Worm (Caenorhabditis elegans) whole organism, mixed stage, embryonic: Measurements from ENCODE around the gene set-2.

ENCODE experiments used
- M03D4.4 ChIP-seq: sonication (generic microtip); optimal IDR thresholded peaks from 2 replicates; lab custom pipeline; 2017; ENCODE audit warnings: mild to moderate bottlenecking, missing genetic modification characterization, missing compliant biosample characterization
- bed-3 ChIP-seq: fragments of 200-800 bp; sonication (Bioruptor generic); optimal IDR thresholded peaks from 3 replicates; lab custom pipeline; 2018; ENCODE audit warnings: mild to moderate bottlenecking, missing genetic modification characterization, moderate library complexity, missing compliant biosample characterization
- blmp-1 ChIP-seq: fragments of 150-350 bp; optimal IDR thresholded peaks from 2 replicates; lab custom pipeline; 2014; ENCODE audit warnings: missing biosample characterization, missing genetic modification characterization
- ceh-39 ChIP-seq: fragments of 150-350 bp; optimal IDR thresholded peaks from 2 replicates; lab custom pipeline; 2014; ENCODE audit warnings: missing biosample characterization, missing genetic modification characterization
- ceh-43 ChIP-seq: fragments of 200-800 bp; sonication (Bioruptor generic); optimal IDR thresholded peaks from 2 replicates; lab custom pipeline; 2018; ENCODE audit warnings: mild to moderate bottlenecking, missing genetic modification characterization, moderate library complexity, missing compliant biosample characterization
- ces-1 ChIP-seq: fragments of 150-350 bp; optimal IDR thresholded peaks from 2 replicates; lab custom pipeline; 2014; ENCODE audit warnings: missing biosample characterization, missing genetic modification reagents, missing genetic modification characterization
- drap-1 ChIP-seq: fragments of 200-800 bp; sonication (Bioruptor generic); optimal IDR thresholded peaks from 3 replicates; lab custom pipeline; 2018; ENCODE audit warnings: mild to moderate bottlenecking, missing genetic modification characterization, missing compliant biosample characterization
- elt-1 ChIP-seq: sonication (generic microtip); optimal IDR thresholded peaks from 2 replicates; lab custom pipeline; 2017; ENCODE audit warnings: missing genetic modification characterization, mild to moderate bottlenecking, missing compliant biosample characterization, antibody characterized with exemption, moderate library complexity, borderline replicate concordance; ENCODE audit not compliant: insufficient read depth
- elt-3 ChIP-seq: fragments of 150-350 bp; optimal IDR thresholded peaks from 2 replicates; lab custom pipeline; 2014; ENCODE audit warnings: missing biosample characterization, missing genetic modification characterization
- flh-1 ChIP-seq: fragments of 200-800 bp; sonication (Bioruptor generic); optimal IDR thresholded peaks from 2 replicates; lab custom pipeline; 2018; ENCODE audit warnings: mild to moderate bottlenecking, missing genetic modification characterization, moderate library complexity, missing compliant biosample characterization
- ham-2 ChIP-seq: fragments of 200-800 bp; sonication (Bioruptor generic); optimal IDR thresholded peaks from 2 replicates; lab custom pipeline; 2018; ENCODE audit warnings: mild to moderate bottlenecking, missing genetic modification characterization, missing compliant biosample characterization
- hlh-1 ChIP-seq: fragments of 150-350 bp; optimal IDR thresholded peaks from 2 replicates; lab custom pipeline; 2014; ENCODE audit warnings: missing biosample characterization, missing genetic modification reagents, missing genetic modification characterization
- lin-13 ChIP-seq: fragments of 150-350 bp; optimal IDR thresholded peaks from 2 replicates; lab custom pipeline; 2014; ENCODE audit warnings: missing biosample characterization, missing genetic modification characterization
- lin-32 ChIP-seq: fragments of 200-800 bp; sonication (Bioruptor generic); optimal IDR thresholded peaks from 2 replicates; lab custom pipeline; 2018; ENCODE audit warnings: mild to moderate bottlenecking, missing genetic modification characterization, missing compliant biosample characterization
- lsy-2 ChIP-seq: fragments of 150-350 bp; optimal IDR thresholded peaks from 2 replicates; lab custom pipeline; 2014; ENCODE audit warnings: missing biosample characterization, missing genetic modification characterization
- mab-5 ChIP-seq: fragments of 150-350 bp; optimal IDR thresholded peaks from 2 replicates; lab custom pipeline; 2014; ENCODE audit warnings: missing biosample characterization, missing genetic modification characterization
- mep-1 ChIP-seq: fragments of 150-350 bp; optimal IDR thresholded peaks from 2 replicates; lab custom pipeline; 2017; ENCODE audit warnings: missing biosample characterization, missing genetic modification reagents, missing genetic modification characterization, inconsistent platforms
- mls-2 ChIP-seq: sonication (generic microtip); optimal IDR thresholded peaks from 2 replicates; lab custom pipeline; 2016; ENCODE audit warnings: mild to moderate bottlenecking, missing genetic modification characterization, moderate library complexity, missing compliant biosample characterization
- nhr-12 ChIP-seq: fragments of 150-350 bp; optimal IDR thresholded peaks from 2 replicates; lab custom pipeline; 2014; ENCODE audit warnings: missing biosample characterization, missing genetic modification characterization
- nhr-2 ChIP-seq: fragments of 150-350 bp; optimal IDR thresholded peaks from 2 replicates; lab custom pipeline; 2014; ENCODE audit warnings: missing biosample characterization, missing genetic modification characterization
- nhr-28 ChIP-seq: fragments of 150-350 bp; optimal IDR thresholded peaks from 2 replicates; lab custom pipeline; 2014; ENCODE audit warnings: missing biosample characterization, missing genetic modification characterization
- nhr-76 ChIP-seq: sonication (generic microtip); optimal IDR thresholded peaks from 2 replicates; lab custom pipeline; 2017; ENCODE audit warnings: missing biosample characterization, missing genetic modification characterization
- pha-4 ChIP-seq: fragments of 150-350 bp; optimal IDR thresholded peaks from 2 replicates; lab custom pipeline; 2018; ENCODE audit warnings: missing biosample characterization, missing genetic modification reagents, missing genetic modification characterization
- sem-2 ChIP-seq: fragments of 200-800 bp; sonication (Bioruptor generic); optimal IDR thresholded peaks from 2 replicates; lab custom pipeline; 2018; ENCODE audit warnings: mild to moderate bottlenecking, missing genetic modification characterization, missing compliant biosample characterization
- tbx-8 ChIP-seq: fragments of 200-800 bp; sonication (Bioruptor generic); optimal IDR thresholded peaks from 2 replicates; lab custom pipeline; 2018; ENCODE audit warnings: mild to moderate bottlenecking, missing genetic modification characterization, moderate library complexity, missing compliant biosample characterization
- unc-120 ChIP-seq: sonication (generic microtip); optimal IDR thresholded peaks from 2 replicates; lab custom pipeline; 2017; ENCODE audit warnings: missing genetic modification characterization, missing compliant biosample characterization; ENCODE audit not compliant: poor library complexity, severe bottlenecking
- unc-62 ChIP-seq: fragments of 150-350 bp; optimal IDR thresholded peaks from 2 replicates; lab custom pipeline; 2014; ENCODE audit warnings: missing biosample characterization, missing genetic modification reagents, missing genetic modification characterization
- zip-8 ChIP-seq: fragments of 150-350 bp; optimal IDR thresholded peaks from 2 replicates; lab custom pipeline; 2014; ENCODE audit warnings: missing biosample characterization, missing genetic modification characterization
- ztf-11 ChIP-seq: fragments of 150-350 bp; optimal IDR thresholded peaks from 2 replicates; lab custom pipeline; 2014; ENCODE audit warnings: missing biosample characterization, missing genetic modification characterization

set-2 gene

ce11 chrIII:4962393-4962792 lies 32.4 kb upstream of the set-2 start, which contains the start of gene vps-22:
Gene vps-22 (minus strand): TSS chrIII:4962493.
- TF ChIP-seq blmp-1 (tag; lab: Kevin White, UChicago) (no peak), lin-32 (GFP tag; lab: Kevin White, UChicago) (no peak), unc-62 (GFP tag; lab: Kevin White, UChicago) (no peak), ham-2 (GFP tag; lab: Kevin White, UChicago) (no peak), ces-1 (GFP tag; lab: Kevin White, UChicago) (no peak), nhr-76 (tag; lab: Kevin White, UChicago) (no peak), hlh-1 (no peak), mab-5 (tag; lab: Kevin White, UChicago) (no peak), zip-8 (tag; lab: Kevin White, UChicago) (no peak), mls-2 (tag; lab: Kevin White, UChicago) (no peak), ceh-39 (tag; lab: Kevin White, UChicago) (no peak), mep-1 (tag; lab: Kevin White, UChicago) (no peak), elt-3 (no peak), tbx-8 (GFP tag; lab: Kevin White, UChicago) (no peak), flh-1 (GFP tag; lab: Kevin White, UChicago) (no peak), nhr-28 (no peak), lin-13 (no peak), nhr-2 (tag; lab: Kevin White, UChicago) (no peak)

- TF ChIP-seq tbx-8 (GFP tag; lab: Kevin White, UChicago) (no peak), nhr-76 (tag; lab: Kevin White, UChicago) (no peak), ham-2 (GFP tag; lab: Kevin White, UChicago) (no peak), elt-1 (tag; lab: Kevin White, UChicago) (no peak), mep-1 (tag; lab: Kevin White, UChicago) (no peak), lsy-2 (tag; lab: Kevin White, UChicago) (no peak), M03D4.4 (tag; lab: Kevin White, UChicago) (no peak), elt-3 (no peak), pha-4 (tag; lab: Kevin White, UChicago) (no peak), ceh-43 (GFP tag; lab: Kevin White, UChicago) (no peak), ztf-11 (tag; lab: Kevin White, UChicago) (no peak), blmp-1 (tag; lab: Kevin White, UChicago) (no peak), drap-1 (GFP tag; lab: Kevin White, UChicago) (no peak)
- TF ChIP-seq, all 35 proteins: peak for 0
These were observed 31.3 kb upstream of the set-2 start for ce11 chrIII:4961281-4961680.

- TF ChIP-seq bed-3 (GFP tag; lab: Kevin White, UChicago) (no peak), mab-5 (tag; lab: Kevin White, UChicago) (no peak), ham-2 (GFP tag; lab: Kevin White, UChicago) (no peak), nhr-2 (tag; lab: Kevin White, UChicago) (no peak), mls-2 (tag; lab: Kevin White, UChicago) (no peak), ces-1 (GFP tag; lab: Kevin White, UChicago) (no peak), nhr-12 (tag; lab: Kevin White, UChicago) (no peak), tbx-8 (GFP tag; lab: Kevin White, UChicago) (no peak), blmp-1 (tag; lab: Kevin White, UChicago) (no peak), hlh-1 (no peak), M03D4.4 (tag; lab: Kevin White, UChicago) (no peak)
These were observed 30.2 kb upstream of the set-2 start, which contains the start of gene C27F2.4 for ce11 chrIII:4960204-4960603. Gene C27F2.4 (minus strand): TSS chrIII:4960304.

ce11 chrIII:4956566-4956965 lies 26.6 kb upstream of the set-2 start, which contains the start of gene C26E6.1:
Gene C26E6.1 (plus strand): TSS chrIII:4956866.
- TF ChIP-seq mep-1 (tag; lab: Kevin White, UChicago) (no peak), hlh-1 (no peak), nhr-2 (tag; lab: Kevin White, UChicago) (no peak), nhr-76 (tag; lab: Kevin White, UChicago) (no peak)

ce11 chrIII:4952970-4953369 lies 23.0 kb upstream of the set-2 start:
- TF ChIP-seq lsy-2 (tag; lab: Kevin White, UChicago) (no peak), nhr-76 (tag; lab: Kevin White, UChicago) (no peak), unc-120 (tag; lab: Kevin White, UChicago) (no peak), lin-32 (GFP tag; lab: Kevin White, UChicago) (no peak), ceh-43 (GFP tag; lab: Kevin White, UChicago) (no peak), unc-62 (GFP tag; lab: Kevin White, UChicago) (no peak), nhr-12 (tag; lab: Kevin White, UChicago) (no peak), ztf-11 (tag; lab: Kevin White, UChicago) (no peak), tbx-8 (GFP tag; lab: Kevin White, UChicago) (no peak), ham-2 (GFP tag; lab: Kevin White, UChicago) (no peak), nhr-2 (tag; lab: Kevin White, UChicago) (no peak), nhr-28 (no peak), M03D4.4 (tag; lab: Kevin White, UChicago) (no peak), mep-1 (tag; lab: Kevin White, UChicago) (no peak), sem-2 (GFP tag; lab: Kevin White, UChicago) (no peak), ces-1 (GFP tag; lab: Kevin White, UChicago) (no peak), blmp-1 (tag; lab: Kevin White, UChicago) (no peak), pha-4 (tag; lab: Kevin White, UChicago) (no peak), lin-13 (no peak)
- TF ChIP-seq, all 35 proteins: peak for 0
